Worm (Caenorhabditis elegans): ENCODE measurements around the gene ZK632.11.

- TF ChIP-seq ztf-1 (GFP tag; conservative IDR thresholded peaks at IDR 0.05) (no peak), snpc-4 (tag; optimal IDR thresholded peaks at IDR 0.05) (no peak), lsy-2 (tag; optimal IDR thresholded peaks at IDR 0.05) (no peak), unc-62 (GFP tag; optimal IDR thresholded peaks at IDR 0.05) (no peak), fos-1 (tag; optimal IDR thresholded peaks at IDR 0.05) (no peak), nhr-11 (tag; optimal IDR thresholded peaks at IDR 0.05) (no peak), crh-2 (tag; optimal IDR thresholded peaks at IDR 0.05) (no peak), nhr-21 (tag; optimal IDR thresholded peaks at IDR 0.05) (no peak), R02D3.7 (tag; optimal IDR thresholded peaks at IDR 0.05) (no peak), zag-1 (tag; optimal IDR thresholded peaks at IDR 0.05) (no peak)
Measured at ce11 chrIII:9878828-9879227, 51.1 kb downstream of the ZK632.11 start, which contains the start of gene ZK757.2.
